Worm (Caenorhabditis elegans) whole organism, L1 larva: ENCODE measurements around the gene C16B8.4.

Source experiments
- C04F5.9 ChIP-seq: sonication (generic microtip); optimal IDR thresholded peaks from 2 replicates; lab custom pipeline; 2016; ENCODE audit warnings: missing genetic modification characterization, missing compliant biosample characterization
- C16A3.4 ChIP-seq: fragments of 150-350 bp; optimal IDR thresholded peaks from 2 replicates; lab custom pipeline; 2014; ENCODE audit warnings: missing biosample characterization, missing genetic modification characterization
- aha-1 ChIP-seq: fragments of 150-350 bp; optimal IDR thresholded peaks from 2 replicates; lab custom pipeline; 2014; ENCODE audit warnings: missing biosample characterization, missing genetic modification characterization
- alr-1 ChIP-seq: fragments of 200-800 bp; sonication (Bioruptor generic); optimal IDR thresholded peaks from 2 replicates; lab custom pipeline; 2018; ENCODE audit warnings: borderline replicate concordance, mild to moderate bottlenecking, missing genetic modification characterization, missing compliant biosample characterization
- ama-1 ChIP-seq: fragments of 150-350 bp; optimal IDR thresholded peaks from 2 replicates; lab custom pipeline; 2014
- blmp-1 ChIP-seq: fragments of 150-350 bp; optimal IDR thresholded peaks from 2 replicates; lab custom pipeline; 2014; ENCODE audit warnings: missing biosample characterization, missing genetic modification characterization
- ceh-8 ChIP-seq: fragments of 200-800 bp; sonication (Bioruptor generic); optimal IDR thresholded peaks from 2 replicates; lab custom pipeline; 2018; ENCODE audit warnings: mild to moderate bottlenecking, missing genetic modification characterization, moderate library complexity, missing compliant biosample characterization
- ceh-88 ChIP-seq: fragments of 200-800 bp; sonication (Bioruptor generic); IDR thresholded peaks from 2 replicates; pipeline ENCODE4 v1.3.6; 2022; ENCODE audit warnings: missing genetic modification characterization, missing compliant biosample characterization
- ceh-90 ChIP-seq: sonication (generic microtip); optimal IDR thresholded peaks from 2 replicates; lab custom pipeline; 2016; ENCODE audit warnings: missing genetic modification characterization, missing compliant biosample characterization
- ces-1 ChIP-seq: fragments of 150-350 bp; optimal IDR thresholded peaks from 2 replicates; lab custom pipeline; 2014; ENCODE audit warnings: missing biosample characterization, missing genetic modification reagents, missing genetic modification characterization
- dsc-1 ChIP-seq: sonication (generic microtip); optimal IDR thresholded peaks from 2 replicates; lab custom pipeline; 2016; ENCODE audit warnings: mild to moderate bottlenecking, missing genetic modification characterization, missing compliant biosample characterization
- efl-1 ChIP-seq, 4 experiments: fragments of 150-350 bp; optimal IDR thresholded peaks in 3 of 4; peaks in 1 of 4; 1 replicate in 1 of 4; 2 replicates in 3 of 4; lab custom pipeline; 2014; ENCODE audit warnings: missing biosample characterization in 2 of 4, missing genetic modification characterization in 2 of 4, missing genetic modification reagents in 2 of 4
- efl-3 ChIP-seq: fragments of 200-800 bp; sonication (Bioruptor generic); optimal IDR thresholded peaks from 2 replicates; lab custom pipeline; 2018; ENCODE audit warnings: mild to moderate bottlenecking, missing genetic modification characterization, missing compliant biosample characterization
- egl-27 ChIP-seq, 2 experiments: fragments of 150-350 bp in 1 of 2; sonication (generic microtip); optimal IDR thresholded peaks; 3 replicates each; lab custom pipeline; 2017 to 2018; ENCODE audit warnings: missing biosample characterization in 2 of 2, missing genetic modification characterization in 2 of 2, missing genetic modification reagents in 2 of 2
- elt-2 ChIP-seq: sonication (generic microtip); optimal IDR thresholded peaks from 2 replicates; lab custom pipeline; 2016; ENCODE audit warnings: missing genetic modification characterization, mild to moderate bottlenecking, inconsistent platforms, missing compliant biosample characterization, missing genetic modification reagents
- elt-3 ChIP-seq, 6 experiments: fragments of 150-350 bp in 1 of 6; sonication (generic microtip); optimal IDR thresholded peaks; 2 replicates each; lab custom pipeline; 2017 to 2018; ENCODE audit warnings: missing biosample characterization in 6 of 6, missing genetic modification characterization in 6 of 6, inconsistent platforms in 1 of 6
- ets-5 ChIP-seq: fragments of 200-800 bp; sonication (Bioruptor generic); IDR thresholded peaks from 2 replicates; pipeline ENCODE4 v1.3.6; 2022; ENCODE audit warnings: missing genetic modification characterization, missing compliant biosample characterization
- fkh-4 ChIP-seq: sonication (generic microtip); optimal IDR thresholded peaks from 2 replicates; lab custom pipeline; 2016; ENCODE audit warnings: missing compliant biosample characterization, missing genetic modification characterization, borderline replicate concordance
- fkh-8 ChIP-seq: sonication (generic microtip); optimal IDR thresholded peaks from 2 replicates; lab custom pipeline; 2016; ENCODE audit warnings: mild to moderate bottlenecking, missing genetic modification characterization, missing compliant biosample characterization
- fos-1 ChIP-seq: fragments of 150-350 bp; optimal IDR thresholded peaks from 2 replicates; lab custom pipeline; 2014; ENCODE audit warnings: missing biosample characterization, missing genetic modification characterization
- grh-1 ChIP-seq: fragments of 200-800 bp; sonication (Bioruptor generic); IDR thresholded peaks from 2 replicates; pipeline ENCODE4 v1.3.6; 2022; ENCODE audit warnings: missing genetic modification reagents, missing genetic modification characterization, missing compliant biosample characterization
- hlh-17 ChIP-seq: fragments of 200-800 bp; sonication (Bioruptor generic); optimal IDR thresholded peaks from 2 replicates; lab custom pipeline; 2018; ENCODE audit warnings: missing genetic modification characterization, mild to moderate bottlenecking, missing compliant biosample characterization, moderate library complexity, borderline replicate concordance
- hpl-2 ChIP-seq: fragments of 150-350 bp; optimal IDR thresholded peaks from 2 replicates; lab custom pipeline; 2014; ENCODE audit warnings: missing biosample characterization, missing genetic modification reagents, missing genetic modification characterization
- isw-1 ChIP-seq: fragments of 200-800 bp; sonication (Bioruptor generic); IDR thresholded peaks from 2 replicates; pipeline ENCODE4 v1.3.6; 2022; ENCODE audit warnings: missing genetic modification characterization, missing compliant biosample characterization
- jun-1 ChIP-seq: fragments of 150-350 bp; optimal IDR thresholded peaks from 2 replicates; lab custom pipeline; 2014; ENCODE audit warnings: missing biosample characterization, missing genetic modification reagents, missing genetic modification characterization
- lin-13 ChIP-seq: fragments of 150-350 bp; optimal IDR thresholded peaks from 2 replicates; lab custom pipeline; 2014; ENCODE audit warnings: missing biosample characterization, missing genetic modification reagents, missing genetic modification characterization
- lin-39 ChIP-seq: fragments of 150-350 bp; optimal IDR thresholded peaks from 2 replicates; lab custom pipeline; 2014; ENCODE audit warnings: missing biosample characterization, missing genetic modification reagents, missing genetic modification characterization
- mab-9 ChIP-seq: fragments of 200-800 bp; sonication (Bioruptor generic); IDR thresholded peaks from 2 replicates; pipeline ENCODE4 v1.3.6; 2022; ENCODE audit warnings: missing genetic modification reagents, missing genetic modification characterization, missing compliant biosample characterization
- mdl-1 ChIP-seq, 2 experiments: fragments of 150-350 bp; optimal IDR thresholded peaks; 2 replicates each; lab custom pipeline; 2014 to 2017; ENCODE audit warnings: missing biosample characterization in 2 of 2, missing genetic modification characterization in 2 of 2, inconsistent platforms in 1 of 2
- nhr-12 ChIP-seq: sonication (generic microtip); optimal IDR thresholded peaks from 2 replicates; lab custom pipeline; 2017; ENCODE audit warnings: missing biosample characterization, missing genetic modification characterization
- nhr-19 ChIP-seq: fragments of 200-800 bp; sonication (Bioruptor generic); conservative IDR thresholded peaks from 2 replicates; pipeline ENCODE4 v1.3.6; 2022; ENCODE audit warnings: missing genetic modification characterization, missing compliant biosample characterization
- nhr-20 ChIP-seq: sonication (generic microtip); optimal IDR thresholded peaks from 2 replicates; lab custom pipeline; 2016; ENCODE audit warnings: mild to moderate bottlenecking, missing genetic modification characterization, missing compliant biosample characterization
- nhr-237 ChIP-seq: fragments of 150-350 bp; optimal IDR thresholded peaks from 2 replicates; lab custom pipeline; 2014; ENCODE audit warnings: missing biosample characterization, missing genetic modification characterization
- nhr-47 ChIP-seq: sonication (generic microtip); optimal IDR thresholded peaks from 2 replicates; lab custom pipeline; 2016; ENCODE audit warnings: mild to moderate bottlenecking, missing genetic modification characterization, moderate library complexity, missing compliant biosample characterization
- nhr-71 ChIP-seq: sonication (generic microtip); optimal IDR thresholded peaks from 2 replicates; lab custom pipeline; 2016; ENCODE audit warnings: mild to moderate bottlenecking, missing genetic modification characterization, moderate library complexity, missing compliant biosample characterization
- nhr-84 ChIP-seq: sonication (generic microtip); optimal IDR thresholded peaks from 2 replicates; lab custom pipeline; 2017; ENCODE audit warnings: missing biosample characterization, missing genetic modification characterization
- pax-3 ChIP-seq: fragments of 200-800 bp; sonication (Bioruptor generic); optimal IDR thresholded peaks from 2 replicates; lab custom pipeline; 2018; ENCODE audit warnings: mild to moderate bottlenecking, missing genetic modification characterization, moderate library complexity, missing compliant biosample characterization
- snpc-4 ChIP-seq: fragments of 150-350 bp; optimal IDR thresholded peaks from 2 replicates; lab custom pipeline; 2014; ENCODE audit warnings: missing biosample characterization, missing genetic modification characterization
- sox-4 ChIP-seq: sonication (generic microtip); optimal IDR thresholded peaks from 2 replicates; lab custom pipeline; 2016; ENCODE audit warnings: missing genetic modification characterization, missing compliant biosample characterization
- tbx-2 ChIP-seq: sonication (generic microtip); optimal IDR thresholded peaks from 2 replicates; lab custom pipeline; 2016; ENCODE audit warnings: missing genetic modification characterization, missing compliant biosample characterization
- tlp-1 ChIP-seq: fragments of 150-350 bp; optimal IDR thresholded peaks from 2 replicates; lab custom pipeline; 2014; ENCODE audit warnings: missing biosample characterization, missing genetic modification characterization
- unc-130 ChIP-seq: fragments of 150-350 bp; optimal IDR thresholded peaks from 2 replicates; lab custom pipeline; 2017; ENCODE audit warnings: missing biosample characterization, missing genetic modification characterization, inconsistent platforms
- unc-62 ChIP-seq: fragments of 150-350 bp; optimal IDR thresholded peaks from 2 replicates; lab custom pipeline; 2014; ENCODE audit warnings: missing biosample characterization, missing genetic modification reagents, missing genetic modification characterization
- zip-4 ChIP-seq: fragments of 200-800 bp; sonication (Bioruptor generic); optimal IDR thresholded peaks from 2 replicates; lab custom pipeline; 2018; ENCODE audit warnings: mild to moderate bottlenecking, missing genetic modification characterization, moderate library complexity, missing compliant biosample characterization
- ztf-11 ChIP-seq, 2 experiments: sonication (generic microtip); optimal IDR thresholded peaks; 2 replicates each; lab custom pipeline; 2016 to 2017; ENCODE audit warnings: missing genetic modification characterization in 2 of 2, missing biosample characterization in 1 of 2, missing compliant biosample characterization in 1 of 2
- ztf-4 ChIP-seq: fragments of 150-350 bp; optimal IDR thresholded peaks from 2 replicates; lab custom pipeline; 2014; ENCODE audit warnings: missing biosample characterization, missing genetic modification characterization

Gene C16B8.4

DNA sequence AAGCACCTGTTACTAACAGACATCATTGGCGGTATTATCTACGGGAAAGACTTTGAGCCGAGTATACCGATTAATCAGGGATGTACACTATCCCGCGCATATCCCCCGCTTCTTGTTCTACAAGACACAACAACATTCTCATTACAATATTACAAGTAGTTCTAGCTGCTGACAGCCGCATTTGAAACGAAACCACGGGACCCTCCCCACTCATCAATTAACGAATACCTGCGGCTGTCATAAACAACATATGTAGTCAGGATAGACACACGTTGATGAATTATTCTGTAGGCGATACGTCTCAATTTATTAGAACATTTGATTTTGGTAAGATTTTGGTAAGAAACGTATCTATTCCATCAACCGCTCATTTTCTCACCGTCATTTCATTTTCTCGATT lies 3.3 kb upstream of the C16B8.4 start:
- TF ChIP-seq elt-3 (tag; optimal IDR thresholded peaks at IDR 0.05; lab: Kevin White, UChicago) (no peak), zip-4 (GFP tag; lab: Kevin White, UChicago) (no peak), nhr-71 (tag; lab: Kevin White, UChicago) (no peak), dsc-1 (no peak), ceh-8 (GFP tag; lab: Kevin White, UChicago) (no peak), elt-2 (no peak), nhr-20 (no peak), nhr-12 (tag; lab: Kevin White, UChicago) (no peak), C04F5.9 (tag; lab: Kevin White, UChicago) (no peak), C16A3.4 (tag; lab: Kevin White, UChicago) (no peak), egl-27 (tag; optimal IDR thresholded peaks at IDR 0.05; lab: Kevin White, UChicago) (no peak), grh-1 (no peak), unc-130 (tag; lab: Kevin White, UChicago) (no peak)

DNA sequence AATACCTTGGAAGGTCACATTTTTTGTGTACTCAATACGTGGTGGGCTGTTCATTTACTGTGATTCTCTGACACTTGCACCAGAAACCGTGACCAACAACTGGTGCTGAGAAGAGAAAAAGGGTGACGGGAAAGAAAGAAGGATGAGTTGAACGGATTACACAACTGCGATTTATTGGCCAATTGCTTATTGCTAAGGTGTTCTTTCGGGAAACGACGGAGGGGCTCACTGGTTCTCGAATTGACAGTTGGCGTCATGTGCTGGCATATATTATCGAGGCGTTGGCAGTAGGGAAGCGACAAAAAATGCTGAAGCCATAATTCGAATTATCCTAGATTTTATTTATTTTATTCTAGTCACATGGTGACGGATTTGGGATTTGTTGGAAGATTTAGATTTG lies 726 bp upstream of the C16B8.4 start:
- no peak for TF ChIP-seq tlp-1 (tag; lab: Kevin White, UChicago)
- peak; percentile 76 for TF ChIP-seq dsc-1
- TF ChIP-seq fkh-4 = no peak
- TF ChIP-seq jun-1 = no peak
- TF ChIP-seq lin-39 (tag; lab: Kevin White, UChicago) = no peak

- TF ChIP-seq blmp-1 (tag; lab: Kevin White, UChicago) = no peak
- TF ChIP-seq nhr-237 (tag; lab: Kevin White, UChicago) = no peak
- no peak for TF ChIP-seq dsc-1
- no peak for TF ChIP-seq nhr-71 (tag; lab: Kevin White, UChicago)
- no peak for TF ChIP-seq sox-4
- TF ChIP-seq ama-1 = no peak
- TF ChIP-seq fos-1 (tag; lab: Kevin White, UChicago) = no peak
- no peak for TF ChIP-seq ceh-88 (GFP tag; lab: Robert Waterston, UW)
Measured at ce11 chrX:3970786-3971185, 2.6 kb downstream of the C16B8.4 start.

ce11 chrX:3969980-3970403 lies 3.4 kb downstream of the C16B8.4 start:
- TF ChIP-seq mdl-1 (tag; optimal IDR thresholded peaks at IDR 0.05; lab: Kevin White, UChicago) = peak in 1 of 2 experiments; percentile 77
- TF ChIP-seq fkh-8 (tag; lab: Kevin White, UChicago) = peak; percentile 60
- TF ChIP-seq nhr-84 (tag; lab: Kevin White, UChicago) = no peak
- peak; percentile 59 for TF ChIP-seq mab-9 (GFP tag; lab: Robert Waterston, UW)
- TF ChIP-seq nhr-19 = peak; percentile 81
- TF ChIP-seq ztf-4 (tag; lab: Kevin White, UChicago) = peak; percentile 42
- no peak for TF ChIP-seq snpc-4 (tag; lab: Kevin White, UChicago)
- TF ChIP-seq jun-1 = peak; percentile 55
- peak in 1 of 2 experiments; percentile 41 for TF ChIP-seq egl-27 (tag; optimal IDR thresholded peaks at IDR 0.05; lab: Kevin White, UChicago)
- no peak for TF ChIP-seq unc-62 (GFP tag; lab: Kevin White, UChicago)
- TF ChIP-seq C04F5.9 (tag; lab: Kevin White, UChicago) = no peak
- peak in 1 of 2 experiments; percentile 49 for TF ChIP-seq ztf-11 (tag; optimal IDR thresholded peaks at IDR 0.05; lab: Kevin White, UChicago)
- peak; percentile 29 for TF ChIP-seq isw-1 (GFP tag; lab: Robert Waterston, UW)
- TF ChIP-seq alr-1 (tag; lab: Kevin White, UChicago) = no peak
- TF ChIP-seq hpl-2 (GFP tag; lab: Kevin White, UChicago) = no peak
- peak; percentile 35 to 46 for TF ChIP-seq efl-1 (optimal IDR thresholded peaks at IDR 0.05; lab: Kevin White, UChicago)
- peak; percentile 7 to 95 for TF ChIP-seq efl-1 (GFP tag; optimal IDR thresholded peaks at IDR 0.05 in 1 of 2; lab: Kevin White, UChicago)
- TF ChIP-seq hlh-17 (GFP tag; lab: Kevin White, UChicago) = no peak
- no peak for TF ChIP-seq aha-1 (tag; lab: Kevin White, UChicago)
- peak; percentile 66 for TF ChIP-seq lin-13
- TF ChIP-seq elt-3 (tag; optimal IDR thresholded peaks at IDR 0.05; lab: Kevin White, UChicago) = peak in 2 of 6 experiments; percentile 25 to 73
- TF ChIP-seq unc-130 (tag; lab: Kevin White, UChicago) = peak; percentile 87
- peak; percentile 71 for TF ChIP-seq elt-2
- peak; percentile 71 for TF ChIP-seq tbx-2 (tag; lab: Kevin White, UChicago)
- no peak for TF ChIP-seq efl-3 (GFP tag; lab: Kevin White, UChicago)
- TF ChIP-seq ces-1 (GFP tag; lab: Kevin White, UChicago) = peak; percentile 0
- TF ChIP-seq nhr-71 (tag; lab: Kevin White, UChicago) = peak; percentile 85
- peak; percentile 86 for TF ChIP-seq nhr-47 (tag; lab: Kevin White, UChicago)
- TF ChIP-seq pax-3 = peak; percentile 32
- no peak for TF ChIP-seq ceh-90 (tag; lab: Kevin White, UChicago)
- TF ChIP-seq ets-5 (GFP tag; lab: Robert Waterston, UW) = no peak
- TF ChIP-seq nhr-20 = peak; percentile 86
